Fruit fly (Drosophila melanogaster) whole organism, prepupa: Measurements from ENCODE around the gene Apc2.

Experiments used
- Hr38 ChIP-seq: sonication (Bioruptor generic); optimal IDR thresholded peaks from 2 replicates; lab custom pipeline; 2016; ENCODE audit warnings: missing biosample characterization, missing genetic modification characterization
- dac ChIP-seq: fragments of 200-800 bp; sonication (Bioruptor generic); optimal IDR thresholded peaks from 2 replicates; lab custom pipeline; 2017; ENCODE audit warnings: missing biosample characterization, mild to moderate bottlenecking, missing genetic modification characterization

DNA sequence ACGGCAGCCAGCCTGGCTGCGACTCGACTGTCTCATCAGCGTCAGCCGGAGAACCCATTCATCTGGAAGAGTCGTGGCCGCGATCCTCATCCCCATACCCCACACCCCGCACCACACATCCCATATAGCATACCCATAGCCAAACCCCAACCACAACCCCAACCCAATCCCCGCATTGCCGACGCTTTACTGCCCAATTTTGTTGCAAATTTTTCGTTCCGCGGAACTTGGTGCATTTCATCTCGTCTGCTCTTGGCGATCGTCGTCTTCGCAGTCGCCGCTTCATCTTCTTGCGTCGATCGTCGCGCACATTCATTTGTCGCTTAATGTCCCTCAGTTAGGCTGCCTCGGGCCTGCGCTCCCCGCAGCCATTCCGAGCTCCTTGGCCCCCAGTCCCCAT lies 20.4 kb upstream of the Apc2 start:
- TF ChIP-seq Hr38 (GFP tag; lab: Kevin White, UChicago): no peak
- TF ChIP-seq dac (GFP tag; lab: Kevin White, UChicago): no peak
